Fruit fly (Drosophila melanogaster): ENCODE data around the gene p115.

The p115 gene

DNA sequence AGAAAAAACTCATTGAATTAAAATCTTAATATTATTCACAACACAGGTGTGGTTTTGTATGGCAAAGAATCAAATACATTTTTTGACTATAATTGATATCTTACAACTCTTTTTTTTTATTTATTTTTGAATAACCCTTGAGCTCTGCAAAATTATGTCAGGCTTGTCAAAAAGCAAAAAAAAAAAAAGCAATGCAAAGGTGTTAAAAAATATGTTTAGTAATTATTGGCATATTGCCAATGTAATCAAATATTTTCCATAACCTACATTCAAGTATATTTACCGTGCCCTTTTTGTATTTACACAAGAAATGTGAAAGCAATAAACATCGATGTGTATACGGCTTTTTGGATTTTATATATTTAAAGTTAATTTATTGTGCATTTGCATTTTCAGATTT is 19.7 kb upstream of the p115 start, which contains the start of gene Ir7c:
Gene Ir7c (plus strand): TSS at position 301 of the 400 bp plus-strand sequence.
- TF ChIP-seq topi (GFP tag; optimal IDR thresholded peaks at IDR 0.05) (no peak), spab (GFP tag; optimal IDR thresholded peaks at IDR 0.05) (no peak), Sox102F (GFP tag; optimal IDR thresholded peaks at IDR 0.05) (no peak), Hr39 (GFP tag; optimal IDR thresholded peaks at IDR 0.05) (no peak), Hr38 (GFP tag; optimal IDR thresholded peaks at IDR 0.05) (no peak), esn (GFP tag; optimal IDR thresholded peaks at IDR 0.05) (no peak), CG1621 (tag; optimal IDR thresholded peaks at IDR 0.05) (no peak), CG34406 (GFP tag; optimal IDR thresholded peaks at IDR 0.05) (no peak), CG8319 (GFP tag; optimal IDR thresholded peaks at IDR 0.05) (no peak), Eip75B (GFP tag; optimal IDR thresholded peaks at IDR 0.05) (no peak), net (GFP tag; optimal IDR thresholded peaks at IDR 0.05) (no peak), CG6854 (GFP tag; optimal IDR thresholded peaks at IDR 0.05) (no peak), CG10631 (GFP tag; optimal IDR thresholded peaks at IDR 0.05) (no peak), salr (GFP tag; optimal IDR thresholded peaks at IDR 0.05) (no peak), CG9139 (GFP tag; optimal IDR thresholded peaks at IDR 0.05) (no peak), Eip93F (GFP tag; optimal IDR thresholded peaks at IDR 0.05) (no peak)

DNA sequence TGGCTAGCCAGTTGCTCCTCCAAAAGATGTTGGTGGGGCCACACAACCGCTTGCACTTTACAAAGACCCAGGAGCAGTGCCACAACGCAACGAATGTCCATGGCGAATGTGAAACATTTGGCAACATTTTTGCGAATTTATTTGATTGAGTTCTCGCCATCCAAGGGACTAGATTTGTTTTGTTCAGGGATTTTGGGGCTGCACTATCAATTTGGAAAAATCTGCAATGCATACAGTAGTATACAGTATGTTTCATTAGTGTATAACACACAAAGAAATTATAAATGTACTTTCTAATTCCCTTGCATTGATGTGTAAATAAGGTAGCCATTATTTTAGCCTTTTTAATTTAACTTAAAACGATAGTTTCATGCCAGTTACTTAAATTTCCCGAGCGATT is 15.1 kb upstream of the p115 start, which contains the start of gene Ir7d:
Gene Ir7d (minus strand): TSS at position 101 of the 400 bp plus-strand sequence.
- TF ChIP-seq CG9139 (GFP tag; optimal IDR thresholded peaks at IDR 0.05) (no peak), Sox102F (GFP tag; optimal IDR thresholded peaks at IDR 0.05) (no peak), CG8119 (GFP tag; IDR thresholded peaks at IDR 0.05) (no peak), Blimp-1 (GFP tag; optimal IDR thresholded peaks at IDR 0.05) (no peak), CG16779 (tag; optimal IDR thresholded peaks at IDR 0.05) (no peak), OdsH (GFP tag; optimal IDR thresholded peaks at IDR 0.05) (no peak), fd59A (GFP tag; optimal IDR thresholded peaks at IDR 0.05) (no peak), Eip78C (GFP tag) (no peak), CG32006 (GFP tag; optimal IDR thresholded peaks at IDR 0.05) (no peak), dac (GFP tag; optimal IDR thresholded peaks at IDR 0.05) (no peak), CG10631 (GFP tag; optimal IDR thresholded peaks at IDR 0.05) (no peak), CG10669 (GFP tag; optimal IDR thresholded peaks at IDR 0.05) (no peak)

- TF ChIP-seq topi (GFP tag; optimal IDR thresholded peaks at IDR 0.05) (no peak), Blimp-1 (GFP tag; optimal IDR thresholded peaks at IDR 0.05) (no peak), Sox102F (GFP tag; optimal IDR thresholded peaks at IDR 0.05) (no peak), CG10669 (GFP tag; optimal IDR thresholded peaks at IDR 0.05) (no peak), Eip75B (GFP tag; optimal IDR thresholded peaks at IDR 0.05) (no peak), dac (GFP tag; optimal IDR thresholded peaks at IDR 0.05) (no peak), Met (GFP tag; optimal IDR thresholded peaks at IDR 0.05) (no peak), CG9139 (GFP tag; optimal IDR thresholded peaks at IDR 0.05) (no peak), CG11294 (GFP tag; IDR thresholded peaks at IDR 0.05) (no peak)
Observed at dm6 chrX:7881579-7881978, 12.3 kb upstream of the p115 start, which contains the start of gene Ir7e. Gene Ir7e, minus strand, starts transcription at chrX:7881679.

dm6 chrX:7883926-7884325 is 9.9 kb upstream of the p115 start, which contains the start of gene Ir7f:
Gene Ir7f, minus strand, starts transcription at chrX:7884026.
- no peak for TF ChIP-seq Sox14 (GFP tag; optimal IDR thresholded peaks at IDR 0.05)
- no peak for TF ChIP-seq CG11902 (GFP tag; optimal IDR thresholded peaks at IDR 0.05)
- TF ChIP-seq Hr39 (GFP tag; optimal IDR thresholded peaks at IDR 0.05): no peak
- TF ChIP-seq salr (GFP tag; optimal IDR thresholded peaks at IDR 0.05): no peak
- no peak for TF ChIP-seq Hr4 (GFP tag; optimal IDR thresholded peaks at IDR 0.05)
- TF ChIP-seq CG9139 (GFP tag; optimal IDR thresholded peaks at IDR 0.05): no peak
- no peak for TF ChIP-seq Eip93F (GFP tag; optimal IDR thresholded peaks at IDR 0.05)
- TF ChIP-seq dac (GFP tag; optimal IDR thresholded peaks at IDR 0.05): no peak
- no peak for TF ChIP-seq CG4318 (GFP tag; optimal IDR thresholded peaks at IDR 0.05)
- no peak for TF ChIP-seq CG34406 (GFP tag; optimal IDR thresholded peaks at IDR 0.05)
- no peak for TF ChIP-seq CG6808 (GFP tag; optimal IDR thresholded peaks at IDR 0.05)
- no peak for TF ChIP-seq pdm3 (GFP tag; optimal IDR thresholded peaks at IDR 0.05)
- TF ChIP-seq ss (GFP tag; optimal IDR thresholded peaks at IDR 0.05): no peak
- TF ChIP-seq topi (GFP tag; optimal IDR thresholded peaks at IDR 0.05): no peak
- TF ChIP-seq Eip75B (GFP tag; optimal IDR thresholded peaks at IDR 0.05): no peak

All from whole organism, prepupa.